Fruit fly (Drosophila melanogaster) whole organism, embryonic: Measurements from ENCODE around the gene Hsp70Aa.
A peak's percentile ranks its signal among the peaks of the same experiment; 100 is the strongest.

Experiments used
- B-H1 ChIP-seq: fragments of 200-800 bp; sonication (Bioruptor generic); IDR thresholded peaks from 3 replicates; pipeline ENCODE4 v1.3.6; 2022; ENCODE audit warnings: missing biosample characterization, missing genetic modification characterization
- BEAF-32 ChIP-seq: fragments of 200-800 bp; sonication (Bioruptor generic); optimal IDR thresholded peaks from 3 replicates; lab custom pipeline; 2017; ENCODE audit warnings: missing biosample characterization, missing genetic modification characterization, mild to moderate bottlenecking, moderate library complexity, missing genetic modification reagents
- Bgb ChIP-seq: fragments of 200-800 bp; sonication (Bioruptor generic); IDR thresholded peaks from 2 replicates; pipeline ENCODE4 v1.3.6; 2022; ENCODE audit warnings: missing biosample characterization, missing genetic modification characterization; ENCODE audit not compliant: partially characterized antibody
- CG11695 ChIP-seq: fragments of 200-800 bp; sonication (Bioruptor generic); IDR thresholded peaks from 3 replicates; pipeline ENCODE4 v1.3.6; 2022; ENCODE audit warnings: missing biosample characterization, missing genetic modification characterization
- CG12155 ChIP-seq: fragments of 200-800 bp; sonication (Bioruptor generic); optimal IDR thresholded peaks from 3 replicates; lab custom pipeline; 2016; ENCODE audit warnings: missing biosample characterization, missing genetic modification characterization
- CG12236 ChIP-seq: fragments of 200-800 bp; sonication (Bioruptor generic); optimal IDR thresholded peaks from 2 replicates; lab custom pipeline; 2016; ENCODE audit warnings: missing biosample characterization, missing genetic modification characterization
- CG12769 ChIP-seq: fragments of 200-800 bp; sonication (Bioruptor generic); optimal IDR thresholded peaks from 2 replicates; lab custom pipeline; 2019; ENCODE audit warnings: missing biosample characterization, mild to moderate bottlenecking, missing genetic modification characterization, moderate library complexity
- CG13894 ChIP-seq: fragments of 200-800 bp; sonication (Bioruptor generic); optimal IDR thresholded peaks from 3 replicates; lab custom pipeline; 2018; ENCODE audit warnings: missing biosample characterization, mild to moderate bottlenecking, missing genetic modification characterization, moderate library complexity
- CG14441 ChIP-seq: fragments of 200-800 bp; sonication (Bioruptor generic); IDR thresholded peaks from 2 replicates; pipeline ENCODE4 v1.3.6; 2022; ENCODE audit warnings: missing biosample characterization, missing genetic modification characterization
- CG15479 ChIP-seq: fragments of 200-800 bp; sonication (Bioruptor generic); optimal IDR thresholded peaks from 3 replicates; lab custom pipeline; 2019; ENCODE audit warnings: missing biosample characterization, mild to moderate bottlenecking, missing genetic modification characterization, moderate library complexity
- CG16813 ChIP-seq: fragments of 200-800 bp; sonication (Bioruptor generic); IDR thresholded peaks from 3 replicates; pipeline ENCODE4 v1.3.6; 2022; ENCODE audit warnings: missing biosample characterization, missing genetic modification characterization; ENCODE audit not compliant: partially characterized antibody
- CG16863 ChIP-seq: fragments of 200-800 bp; sonication (Bioruptor generic); optimal IDR thresholded peaks from 3 replicates; lab custom pipeline; 2016; ENCODE audit warnings: missing biosample characterization, missing genetic modification characterization
- CG18476 ChIP-seq: fragments of 200-800 bp; sonication (Bioruptor generic); optimal IDR thresholded peaks from 2 replicates; lab custom pipeline; 2016; ENCODE audit warnings: missing biosample characterization, mild to moderate bottlenecking, missing genetic modification characterization
- CG2875 ChIP-seq: fragments of 200-800 bp; sonication (Bioruptor generic); optimal IDR thresholded peaks from 2 replicates; lab custom pipeline; 2017; ENCODE audit warnings: missing biosample characterization, mild to moderate bottlenecking, missing genetic modification characterization, missing genetic modification reagents
- CG33213 ChIP-seq: fragments of 200-800 bp; sonication (Bioruptor generic); optimal IDR thresholded peaks from 3 replicates; lab custom pipeline; 2016; ENCODE audit warnings: missing biosample characterization, missing genetic modification characterization
- CG4360 ChIP-seq: fragments of 200-800 bp; sonication (Bioruptor generic); IDR thresholded peaks from 2 replicates; pipeline ENCODE4 v1.3.6; 2022; ENCODE audit warnings: missing biosample characterization, missing genetic modification characterization
- CG4404 ChIP-seq: fragments of 200-800 bp; sonication (Bioruptor generic); IDR thresholded peaks from 2 replicates; pipeline ENCODE4 v1.3.6; 2022; ENCODE audit warnings: missing biosample characterization, missing genetic modification characterization
- CG4730 ChIP-seq: fragments of 200-800 bp; sonication (Bioruptor generic); IDR thresholded peaks from 2 replicates; pipeline ENCODE4 v1.3.6; 2022; ENCODE audit warnings: missing biosample characterization, missing genetic modification characterization
- CG7839 ChIP-seq: fragments of 200-800 bp; sonication (Bioruptor generic); optimal IDR thresholded peaks from 3 replicates; lab custom pipeline; 2018; ENCODE audit warnings: missing biosample characterization, mild to moderate bottlenecking, missing genetic modification characterization, moderate library complexity
- CG8388 ChIP-seq: fragments of 200-800 bp; sonication (Bioruptor generic); optimal IDR thresholded peaks from 2 replicates; lab custom pipeline; 2019; ENCODE audit warnings: missing biosample characterization, mild to moderate bottlenecking, missing genetic modification characterization, moderate library complexity
- CG8765 ChIP-seq: fragments of 200-800 bp; sonication (Bioruptor generic); IDR thresholded peaks from 2 replicates; pipeline ENCODE4 v1.3.6; 2022; ENCODE audit warnings: missing biosample characterization, missing genetic modification characterization
- CHES-1-like ChIP-seq: fragments of 200-800 bp; sonication (Bioruptor generic); optimal IDR thresholded peaks from 2 replicates; lab custom pipeline; 2016; ENCODE audit warnings: missing biosample characterization, missing genetic modification characterization
- CoRest ChIP-seq: fragments of 200-800 bp; sonication (Bioruptor generic); optimal IDR thresholded peaks from 3 replicates; lab custom pipeline; 2018; ENCODE audit warnings: missing biosample characterization, mild to moderate bottlenecking, missing genetic modification characterization, moderate library complexity
- Dip2 ChIP-seq: fragments of 200-800 bp; sonication (Bioruptor generic); IDR thresholded peaks from 2 replicates; pipeline ENCODE4 v1.3.6; 2022; ENCODE audit warnings: missing biosample characterization, missing genetic modification characterization
- Fer1 ChIP-seq: fragments of 200-800 bp; sonication (Bioruptor generic); optimal IDR thresholded peaks from 2 replicates; lab custom pipeline; 2017; ENCODE audit warnings: missing biosample characterization, mild to moderate bottlenecking, missing genetic modification characterization
- Myb ChIP-seq: fragments of 200-800 bp; sonication (Bioruptor generic); optimal IDR thresholded peaks from 2 replicates; lab custom pipeline; 2016; ENCODE audit warnings: missing biosample characterization, missing genetic modification characterization
- Spps ChIP-seq: fragments of 200-800 bp; sonication (Bioruptor generic); optimal IDR thresholded peaks from 2 replicates; lab custom pipeline; 2018; ENCODE audit warnings: missing biosample characterization, mild to moderate bottlenecking, missing genetic modification characterization
- br ChIP-seq: fragments of >200 bp; optimal IDR thresholded peaks from 2 replicates; lab custom pipeline; 2017
- btn ChIP-seq: fragments of 200-800 bp; sonication (Bioruptor generic); optimal IDR thresholded peaks from 2 replicates; lab custom pipeline; 2016; ENCODE audit warnings: missing biosample characterization, missing genetic modification characterization
- cato ChIP-seq: fragments of 200-800 bp; sonication (Bioruptor generic); optimal IDR thresholded peaks from 2 replicates; lab custom pipeline; 2016; ENCODE audit warnings: missing biosample characterization, missing genetic modification characterization, borderline replicate concordance
- chif ChIP-seq, 2 experiments: fragments of 200-800 bp; sonication (Bioruptor generic); optimal IDR thresholded peaks; 3 replicates each; lab custom pipeline; 2016; ENCODE audit warnings: missing biosample characterization in 2 of 2, missing genetic modification characterization in 2 of 2
- chm ChIP-seq: fragments of 200-800 bp; sonication (Bioruptor generic); IDR thresholded peaks from 2 replicates; pipeline ENCODE4 v1.3.6; 2022; ENCODE audit warnings: missing biosample characterization, missing genetic modification characterization
- chn ChIP-seq: fragments of 200-800 bp; sonication (Bioruptor generic); optimal IDR thresholded peaks from 2 replicates; lab custom pipeline; 2016; ENCODE audit warnings: missing biosample characterization, missing genetic modification characterization
- crp ChIP-seq, 2 experiments: fragments of 200-800 bp; sonication (Bioruptor generic); optimal IDR thresholded peaks; 2 replicates in 1 of 2; 3 replicates in 1 of 2; lab custom pipeline; 2017; ENCODE audit warnings: missing biosample characterization in 2 of 2, missing genetic modification characterization in 2 of 2, mild to moderate bottlenecking in 1 of 2, moderate library complexity in 1 of 2
- cwo ChIP-seq: fragments of 200-800 bp; sonication (Bioruptor generic); optimal IDR thresholded peaks from 3 replicates; lab custom pipeline; 2017; ENCODE audit warnings: missing biosample characterization, missing genetic modification characterization, mild to moderate bottlenecking, moderate library complexity, missing genetic modification reagents
- grau ChIP-seq: fragments of 200-800 bp; optimal IDR thresholded peaks from 3 replicates; lab custom pipeline; 2019; ENCODE audit warnings: missing biosample characterization, mild to moderate bottlenecking, missing genetic modification characterization, moderate library complexity
- inv ChIP-seq: fragments of 200-800 bp; sonication (Bioruptor generic); IDR thresholded peaks from 2 replicates; pipeline ENCODE4 v1.3.6; 2022; ENCODE audit warnings: missing biosample characterization, missing genetic modification characterization; ENCODE audit not compliant: partially characterized antibody
- kni ChIP-seq: fragments of 200-800 bp; sonication (Bioruptor generic); optimal IDR thresholded peaks from 3 replicates; lab custom pipeline; 2017; ENCODE audit warnings: mild to moderate bottlenecking, missing biosample characterization, missing genetic modification reagents, missing genetic modification characterization
- mld ChIP-seq: fragments of 200-800 bp; sonication (Bioruptor generic); IDR thresholded peaks from 3 replicates; pipeline ENCODE4 v1.3.6; 2022; ENCODE audit warnings: missing biosample characterization, missing genetic modification characterization; ENCODE audit not compliant: partially characterized antibody
- pros ChIP-seq: fragments of 200-800 bp; sonication (Bioruptor generic); optimal IDR thresholded peaks from 3 replicates; lab custom pipeline; 2019; ENCODE audit warnings: missing biosample characterization, mild to moderate bottlenecking, missing genetic modification characterization, moderate library complexity
- row ChIP-seq: fragments of 200-800 bp; sonication (Bioruptor generic); IDR thresholded peaks from 3 replicates; pipeline ENCODE4 v1.3.6; 2022; ENCODE audit warnings: missing biosample characterization, missing genetic modification characterization
- sens-2 ChIP-seq: fragments of 200-800 bp; sonication (Bioruptor generic); IDR thresholded peaks from 2 replicates; pipeline ENCODE4 v1.3.6; 2022; ENCODE audit warnings: missing biosample characterization, missing genetic modification characterization
- sob ChIP-seq: fragments of 200-800 bp; sonication (Bioruptor generic); IDR thresholded peaks from 2 replicates; pipeline ENCODE4 v1.3.6; 2022; ENCODE audit warnings: missing biosample characterization, missing genetic modification characterization
- sqz ChIP-seq: fragments of 200-800 bp; sonication (Bioruptor generic); optimal IDR thresholded peaks from 3 replicates; lab custom pipeline; 2018; ENCODE audit warnings: missing biosample characterization, mild to moderate bottlenecking, missing genetic modification characterization
- wdn ChIP-seq: fragments of 200-800 bp; sonication (Bioruptor generic); IDR thresholded peaks from 2 replicates; pipeline ENCODE4 v1.3.6; 2022; ENCODE audit warnings: missing biosample characterization, missing genetic modification characterization
- zen ChIP-seq: fragments of 200-800 bp; sonication (Bioruptor generic); optimal IDR thresholded peaks from 3 replicates; lab custom pipeline; 2018; ENCODE audit warnings: missing biosample characterization, mild to moderate bottlenecking, missing genetic modification characterization, moderate library complexity
- zen2 ChIP-seq: fragments of 200-800 bp; sonication (Bioruptor generic); IDR thresholded peaks from 3 replicates; pipeline ENCODE4 v1.3.6; 2022; ENCODE audit warnings: missing biosample characterization, missing genetic modification characterization; ENCODE audit not compliant: partially characterized antibody
- zfh1 ChIP-seq: fragments of 200-800 bp; sonication (Bioruptor generic); IDR thresholded peaks from 3 replicates; pipeline ENCODE4 v1.3.6; 2022; ENCODE audit warnings: missing biosample characterization, missing genetic modification characterization
- zfh2 ChIP-seq: fragments of 200-800 bp; sonication (Bioruptor generic); optimal IDR thresholded peaks from 2 replicates; lab custom pipeline; 2016; ENCODE audit warnings: missing biosample characterization, missing genetic modification characterization

Gene Hsp70Aa

dm6 chr3R:11967262-11968029, 11.1 kb upstream of the Hsp70Aa start, which contains the start of the genes CG12213 and GC1 (continued):
- TF ChIP-seq CG14441 (GFP tag; lab: Robert Waterston, UW) (no peak), Spps (no peak), CG12155 (GFP tag; lab: Kevin White, UChicago) (peak; percentile 40), CG12769 (no peak), BEAF-32 (GFP tag; lab: Kevin White, UChicago) (peak; percentile 99), CHES-1-like (GFP tag; lab: Kevin White, UChicago) (peak; percentile 53), CG13894 (tag; lab: Kevin White, UChicago) (no peak), CG8388 (GFP tag; lab: Kevin White, UChicago) (peak; percentile 4), br (no peak), CG16863 (GFP tag; lab: Kevin White, UChicago) (no peak), cato (no peak), chif (GFP tag; optimal IDR thresholded peaks at IDR 0.05; lab: Kevin White, UChicago) (no peak), wdn (no peak), CG12236 (GFP tag; lab: Kevin White, UChicago) (no peak), B-H1 (GFP tag; lab: Robert Waterston, UW) (no peak), Bgb (peak; percentile 98), CG7839 (tag; lab: Kevin White, UChicago) (peak; percentile 17), grau (tag; lab: Kevin White, UChicago) (peak; percentile 43), CoRest (tag; lab: Kevin White, UChicago) (peak; percentile 63), CG11695 (no peak), CG15479 (GFP tag; lab: Kevin White, UChicago) (no peak), sob (GFP tag; lab: Robert Waterston, UW) (no peak; the same call in 1 of the 2 replicates), CG4730 (GFP tag; lab: Robert Waterston, UW) (no peak), sqz (peak; percentile 60), zen (tag; lab: Kevin White, UChicago) (peak; percentile 30), Myb (GFP tag; lab: Kevin White, UChicago) (peak; percentile 30), zfh1 (no peak), CG33213 (GFP tag; lab: Kevin White, UChicago) (peak; percentile 49), chm (no peak), cwo (GFP tag; lab: Kevin White, UChicago) (no peak), CG4404 (GFP tag; lab: Robert Waterston, UW) (no peak), crp (GFP tag; optimal IDR thresholded peaks at IDR 0.05; lab: Kevin White, UChicago) (peak in 1 of 2 experiments; percentile 48), kni (no peak), mld (GFP tag; lab: Robert Waterston, UW) (peak; percentile 94), CG18476 (GFP tag; lab: Kevin White, UChicago) (peak; percentile 5), row (GFP tag; lab: Robert Waterston, UW) (peak; percentile 82), btn (GFP tag; lab: Kevin White, UChicago) (no peak), inv (GFP tag; lab: Robert Waterston, UW) (peak; percentile 99), CG4360 (GFP tag; lab: Robert Waterston, UW) (no peak), sens-2 (GFP tag; lab: Robert Waterston, UW) (no peak), CG8765 (GFP tag; lab: Robert Waterston, UW) (no peak), Fer1 (GFP tag; lab: Kevin White, UChicago) (no peak), zen2 (GFP tag; lab: Robert Waterston, UW) (peak; percentile 95), zfh2 (GFP tag; lab: Kevin White, UChicago) (peak; percentile 16), CG16813 (GFP tag; lab: Robert Waterston, UW) (peak; percentile 99), Dip2 (no peak), CG2875 (no peak), chn (no peak), pros (GFP tag; lab: Kevin White, UChicago) (no peak)
